Worm (Caenorhabditis elegans): ENCODE data around the gene C01C4.2.

Gene C01C4.2

DNA sequence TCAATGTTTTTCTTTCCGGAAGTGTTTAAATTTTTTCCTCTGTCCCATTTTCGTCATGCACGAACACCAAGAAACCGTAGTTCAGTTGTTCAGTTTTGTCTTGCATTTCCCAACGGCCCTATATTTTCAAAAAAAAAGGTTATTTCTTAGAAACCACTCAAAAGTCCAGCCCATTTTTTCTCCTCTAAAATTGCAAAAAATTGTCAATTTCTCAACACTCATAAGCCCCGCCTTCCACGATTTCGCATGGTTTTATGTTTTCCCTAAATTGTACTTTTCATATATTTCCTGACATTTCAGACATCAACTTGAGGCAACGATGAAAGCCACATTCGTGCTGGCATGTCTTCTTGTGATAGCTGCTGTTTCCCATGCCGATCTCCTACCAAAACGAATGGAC, 12.4 kb downstream of the C01C4.2 start, which contains the start of gene nlp-1:
nlp-1 (plus strand) TSS at position 301 of the 400 bp plus-strand sequence.
- TF ChIP-seq unc-120 (tag; optimal IDR thresholded peaks at IDR 0.05; ENCODE audit: poor library complexity, severe bottlenecking) (no peak), flh-1 (GFP tag; optimal IDR thresholded peaks at IDR 0.05) (no peak), ceh-43 (GFP tag; optimal IDR thresholded peaks at IDR 0.05) (no peak)

DNA sequence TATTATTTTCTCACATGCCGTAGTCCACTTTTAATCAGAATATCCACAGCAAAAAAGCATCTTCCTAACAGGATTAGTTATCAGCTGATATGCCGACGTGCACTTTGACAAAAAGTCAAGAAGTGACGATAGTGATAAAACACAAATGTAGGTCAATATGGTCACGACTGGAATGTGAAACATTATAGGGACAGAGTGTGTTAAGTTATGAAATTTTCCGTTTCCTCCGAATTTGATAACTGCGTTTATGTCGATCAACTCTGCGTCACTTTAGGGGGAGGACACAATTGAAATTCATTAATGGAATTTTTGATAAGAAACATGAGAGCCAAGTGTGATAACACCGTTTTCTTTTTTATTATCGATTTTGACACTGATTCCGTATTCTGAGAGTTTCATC, 14.1 kb downstream of the C01C4.2 start, which contains the start of gene aex-4:
aex-4 (plus strand) TSS at position 312 of the 400 bp plus-strand sequence.
- no peak for TF ChIP-seq lin-13 (tag; optimal IDR thresholded peaks at IDR 0.05)
- TF ChIP-seq M03D4.4 (tag; optimal IDR thresholded peaks at IDR 0.05) = no peak
- no peak for TF ChIP-seq tbx-8 (GFP tag; optimal IDR thresholded peaks at IDR 0.05)
- TF ChIP-seq pha-4 (tag; optimal IDR thresholded peaks at IDR 0.05) = no peak
- TF ChIP-seq mls-2 (tag; optimal IDR thresholded peaks at IDR 0.05) = no peak
- TF ChIP-seq flh-1 (GFP tag; optimal IDR thresholded peaks at IDR 0.05) = no peak
- no peak for TF ChIP-seq ceh-83 (GFP tag; optimal IDR thresholded peaks at IDR 0.05)

DNA sequence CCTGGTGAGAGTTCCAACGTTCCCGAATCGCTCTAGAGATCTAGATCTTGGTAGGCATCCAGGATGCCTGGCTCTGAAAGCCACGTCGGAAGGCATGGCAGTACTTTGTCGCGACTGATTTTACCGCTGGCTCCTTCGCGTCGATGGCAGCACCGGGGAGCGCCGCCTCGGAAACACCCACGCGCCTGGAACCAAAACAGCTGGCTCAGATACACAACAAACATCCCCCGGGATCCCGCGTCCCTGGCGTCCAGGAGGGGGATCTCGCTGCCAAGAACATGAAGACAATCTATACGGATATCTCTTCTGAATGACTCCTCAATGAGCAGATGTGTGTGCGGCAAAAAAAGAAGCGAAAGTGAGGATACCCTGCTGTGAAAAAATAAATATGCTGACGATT, 18.4 kb downstream of the C01C4.2 start:
- TF ChIP-seq ztf-11 (tag; optimal IDR thresholded peaks at IDR 0.05) (no peak), hlh-1 (tag; optimal IDR thresholded peaks at IDR 0.05) (peak; percentile 73)

DNA sequence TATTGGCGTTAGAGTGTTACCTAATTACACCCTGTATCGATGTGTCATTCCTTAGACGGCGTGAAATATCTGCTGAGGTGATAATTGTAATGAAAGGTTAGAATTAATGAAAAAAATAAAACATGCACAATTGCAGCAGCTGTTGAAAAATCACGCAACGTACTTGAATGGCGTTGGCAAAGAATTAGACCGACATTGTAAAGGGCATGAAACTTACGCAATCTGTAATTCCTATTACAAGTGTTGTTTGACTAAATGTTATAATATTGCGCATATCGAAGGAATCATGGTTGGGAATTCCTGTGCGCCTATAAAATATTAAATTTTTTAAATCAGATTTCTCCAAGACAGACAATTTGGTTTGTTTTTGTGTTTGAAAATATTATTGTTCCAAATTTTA, 18.8 kb downstream of the C01C4.2 start, which contains the start of gene tag-18:
tag-18 (minus strand) TSS at position 305 of the 400 bp plus-strand sequence.
- no peak for TF ChIP-seq nhr-12 (tag; optimal IDR thresholded peaks at IDR 0.05)
- TF ChIP-seq zip-8 (tag; optimal IDR thresholded peaks at IDR 0.05) = peak; percentile 86
- peak; percentile 82 for TF ChIP-seq nhr-2 (tag; optimal IDR thresholded peaks at IDR 0.05)

DNA sequence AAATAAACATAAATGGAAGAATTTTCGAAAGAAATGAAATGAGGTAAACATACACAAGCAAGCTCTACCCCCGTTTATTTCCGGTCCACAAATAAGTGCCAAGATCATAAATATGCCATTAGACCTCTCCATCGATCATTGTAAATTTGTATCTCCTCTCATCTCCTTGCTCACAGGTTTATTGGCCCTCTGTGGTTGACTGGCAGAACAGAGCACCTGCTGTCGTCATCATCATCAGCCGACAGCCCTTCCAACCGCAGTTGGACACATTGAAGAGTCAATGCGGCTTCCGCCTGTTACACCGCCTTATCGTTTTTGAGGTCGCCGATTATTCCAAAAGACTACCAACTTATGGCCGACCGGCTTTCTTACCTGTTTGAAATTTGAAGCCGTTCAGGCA, 23.7 kb downstream of the C01C4.2 start:
- TF ChIP-seq unc-62 (GFP tag; optimal IDR thresholded peaks at IDR 0.05) = peak; percentile 85
- TF ChIP-seq blmp-1 (tag; optimal IDR thresholded peaks at IDR 0.05) = no peak
- no peak for TF ChIP-seq elt-1 (tag; optimal IDR thresholded peaks at IDR 0.05; ENCODE audit: borderline replicate concordance, insufficient read depth)
- TF ChIP-seq ces-1 (GFP tag; optimal IDR thresholded peaks at IDR 0.05) = no peak
- no peak for TF ChIP-seq pha-4 (tag; optimal IDR thresholded peaks at IDR 0.05)
- TF ChIP-seq mls-2 (tag; optimal IDR thresholded peaks at IDR 0.05) = no peak
- no peak for TF ChIP-seq sptf-1 (tag; optimal IDR thresholded peaks at IDR 0.05)
- TF ChIP-seq nhr-2 (tag; optimal IDR thresholded peaks at IDR 0.05) = peak; percentile 66
- TF ChIP-seq ceh-83 (GFP tag; optimal IDR thresholded peaks at IDR 0.05) = no peak
- no peak for TF ChIP-seq nhr-76 (tag; optimal IDR thresholded peaks at IDR 0.05)
- no peak for TF ChIP-seq sem-2 (GFP tag; optimal IDR thresholded peaks at IDR 0.05)
- no peak for TF ChIP-seq ceh-39 (tag; optimal IDR thresholded peaks at IDR 0.05)
- no peak for TF ChIP-seq lsy-2 (tag; optimal IDR thresholded peaks at IDR 0.05)
- peak; percentile 88 for TF ChIP-seq hlh-1 (tag; optimal IDR thresholded peaks at IDR 0.05)
- no peak for TF ChIP-seq ham-2 (GFP tag; optimal IDR thresholded peaks at IDR 0.05)
- no peak for TF ChIP-seq mep-1 (tag; optimal IDR thresholded peaks at IDR 0.05)
- TF ChIP-seq snpc-4 (tag; optimal IDR thresholded peaks at IDR 0.05) = no peak
- TF ChIP-seq lin-13 (tag; optimal IDR thresholded peaks at IDR 0.05) = no peak
- no peak for TF ChIP-seq drap-1 (GFP tag; optimal IDR thresholded peaks at IDR 0.05)

DNA sequence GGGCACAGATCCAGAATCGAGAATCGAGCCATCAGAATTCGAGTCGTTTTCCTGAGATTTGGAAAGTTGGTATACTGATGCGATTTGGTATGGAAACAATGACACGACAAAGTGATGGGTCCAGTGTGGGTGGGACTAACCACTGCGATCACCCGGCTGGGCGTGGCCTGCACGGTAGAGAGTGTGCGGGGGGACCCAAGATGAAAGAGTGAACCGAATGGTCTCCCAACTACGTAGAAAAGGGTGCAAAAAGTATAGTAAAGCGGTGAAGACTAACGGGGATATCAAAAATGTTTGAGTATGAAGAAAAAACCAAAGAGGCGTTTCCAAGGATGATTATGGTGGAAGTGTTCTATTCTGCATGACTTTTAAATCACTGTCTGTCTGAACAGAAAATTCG, 27.3 kb downstream of the C01C4.2 start, which contains the start of gene fkh-2:
fkh-2 (minus strand) TSS at position 101 of the 400 bp plus-strand sequence.
- no peak for TF ChIP-seq lin-13 (tag; optimal IDR thresholded peaks at IDR 0.05)
- no peak for TF ChIP-seq zip-8 (tag; optimal IDR thresholded peaks at IDR 0.05)
- TF ChIP-seq nhr-2 (tag; optimal IDR thresholded peaks at IDR 0.05) = no peak
- TF ChIP-seq nhr-28 (tag; optimal IDR thresholded peaks at IDR 0.05) = no peak
- TF ChIP-seq blmp-1 (tag; optimal IDR thresholded peaks at IDR 0.05) = no peak
- TF ChIP-seq unc-39 (tag; optimal IDR thresholded peaks at IDR 0.05) = no peak

DNA sequence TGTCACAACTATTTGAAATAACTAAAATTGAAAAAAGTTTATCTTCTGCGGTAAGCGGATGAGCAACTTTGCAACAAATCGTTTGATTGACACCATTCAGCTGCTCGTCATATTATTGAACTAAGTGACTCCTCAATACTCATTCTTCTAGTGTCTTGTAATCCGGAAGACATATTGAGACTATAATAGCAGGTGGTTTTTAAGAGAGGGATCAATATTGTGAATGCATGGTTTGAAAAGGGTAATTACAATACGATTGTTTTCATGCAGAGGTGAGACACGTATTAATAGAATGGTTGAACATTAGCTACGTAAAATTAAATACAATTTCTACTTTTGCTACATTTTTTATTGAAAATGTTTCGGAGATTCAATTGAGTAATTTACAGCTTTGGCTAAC, 28.3 kb downstream of the C01C4.2 start:
- TF ChIP-seq lin-32 (GFP tag; optimal IDR thresholded peaks at IDR 0.05) (no peak), drap-1 (GFP tag; optimal IDR thresholded peaks at IDR 0.05) (no peak), pha-4 (tag; optimal IDR thresholded peaks at IDR 0.05) (no peak), unc-62 (GFP tag; optimal IDR thresholded peaks at IDR 0.05) (no peak), tbx-8 (GFP tag; optimal IDR thresholded peaks at IDR 0.05) (no peak), mls-2 (tag; optimal IDR thresholded peaks at IDR 0.05) (no peak), snpc-4 (tag; optimal IDR thresholded peaks at IDR 0.05) (no peak), sem-2 (GFP tag; optimal IDR thresholded peaks at IDR 0.05) (no peak), nhr-2 (tag; optimal IDR thresholded peaks at IDR 0.05) (no peak), flh-1 (GFP tag; optimal IDR thresholded peaks at IDR 0.05) (no peak), mep-1 (tag; optimal IDR thresholded peaks at IDR 0.05) (no peak)
